Worm (Caenorhabditis elegans) whole organism, L4 larva: Measurements from ENCODE around the gene abt-4.

Source experiments
- F10B5.3 ChIP-seq: sonication (generic microtip); optimal IDR thresholded peaks from 2 replicates; lab custom pipeline; 2016; ENCODE audit warnings: mild to moderate bottlenecking, missing genetic modification characterization, missing compliant biosample characterization
- F26F4.8 ChIP-seq: fragments of 200-800 bp; sonication (Bioruptor generic); conservative IDR thresholded peaks from 2 replicates; pipeline ENCODE4 v1.3.6; 2022; ENCODE audit warnings: missing genetic modification characterization, missing compliant biosample characterization
- F37D6.2 ChIP-seq: sonication (generic microtip); optimal IDR thresholded peaks from 2 replicates; lab custom pipeline; 2016; ENCODE audit warnings: mild to moderate bottlenecking, missing genetic modification characterization, missing compliant biosample characterization
- T26A8.4 ChIP-seq: fragments of 200-800 bp; sonication (Bioruptor generic); IDR thresholded peaks from 2 replicates; pipeline ENCODE4 v1.3.6; 2022; ENCODE audit warnings: missing genetic modification characterization, missing compliant biosample characterization
- Y48G9A.11 ChIP-seq: fragments of 200-800 bp; sonication (Bioruptor generic); IDR thresholded peaks from 2 replicates; pipeline ENCODE4 v1.3.6; 2022; ENCODE audit warnings: missing genetic modification reagents, missing genetic modification characterization, missing compliant biosample characterization
- ZK546.5 ChIP-seq, 2 experiments: sonication (generic microtip); optimal IDR thresholded peaks; 2 replicates each; lab custom pipeline; 2017; ENCODE audit warnings: missing biosample characterization in 2 of 2, missing genetic modification characterization in 2 of 2
- aha-1 ChIP-seq: fragments of 150-350 bp; peaks from one replicate; lab custom pipeline; 2014; ENCODE audit warnings: missing biosample characterization, missing genetic modification characterization
- ama-1 ChIP-seq: fragments of 150-350 bp; optimal IDR thresholded peaks from 2 replicates; lab custom pipeline; 2014; ENCODE audit warnings: inconsistent platforms, mixed read lengths
- ceh-28 ChIP-seq: fragments of 150-350 bp; optimal IDR thresholded peaks from 2 replicates; lab custom pipeline; 2014; ENCODE audit warnings: missing biosample characterization, missing genetic modification reagents, missing genetic modification characterization
- ceh-32 ChIP-seq: sonication (generic microtip); optimal IDR thresholded peaks from 2 replicates; lab custom pipeline; 2016; ENCODE audit warnings: mild to moderate bottlenecking, missing genetic modification characterization, missing compliant biosample characterization; ENCODE audit not compliant: poor library complexity
- ceh-62 ChIP-seq: sonication (generic microtip); optimal IDR thresholded peaks from 2 replicates; lab custom pipeline; 2017; ENCODE audit warnings: missing biosample characterization, missing genetic modification characterization
- cey-2 ChIP-seq: sonication (generic microtip); optimal IDR thresholded peaks from 3 replicates; lab custom pipeline; 2017; ENCODE audit warnings: missing genetic modification characterization, mild to moderate bottlenecking, missing compliant biosample characterization, antibody characterized with exemption, borderline replicate concordance; ENCODE audit not compliant: insufficient read depth
- daf-16 ChIP-seq, 3 experiments: sonication (generic microtip); optimal IDR thresholded peaks; 2 replicates each; lab custom pipeline; 2016 to 2017; ENCODE audit warnings: missing genetic modification characterization in 3 of 3, missing genetic modification reagents in 3 of 3, mild to moderate bottlenecking in 2 of 3, missing compliant biosample characterization in 2 of 3, missing biosample characterization in 1 of 3, moderate library complexity in 1 of 3
- daf-19 ChIP-seq: fragments of 200-800 bp; sonication (Bioruptor generic); conservative IDR thresholded peaks from 2 replicates; pipeline ENCODE4 v1.3.6; 2022; ENCODE audit warnings: missing genetic modification characterization, missing compliant biosample characterization
- daf-8 ChIP-seq: fragments of 200-800 bp; sonication (Bioruptor generic); IDR thresholded peaks from 2 replicates; pipeline ENCODE4 v1.3.6; 2022; ENCODE audit warnings: missing genetic modification characterization, missing compliant biosample characterization
- dmd-6 ChIP-seq: fragments of 200-800 bp; sonication (Bioruptor generic); IDR thresholded peaks from 2 replicates; pipeline ENCODE4 v1.3.6; 2022; ENCODE audit warnings: missing genetic modification reagents, missing genetic modification characterization, missing compliant biosample characterization
- egl-27 ChIP-seq: sonication (generic microtip); optimal IDR thresholded peaks from 3 replicates; lab custom pipeline; 2017; ENCODE audit warnings: missing biosample characterization, missing genetic modification reagents, missing genetic modification characterization
- hif-1 ChIP-seq, 2 experiments: sonication (generic microtip); optimal IDR thresholded peaks; 2 replicates each; lab custom pipeline; 2016 to 2017; ENCODE audit warnings: missing compliant biosample characterization in 2 of 2, missing genetic modification characterization in 2 of 2, missing genetic modification reagents in 2 of 2, missing genotype in 2 of 2, mild to moderate bottlenecking in 1 of 2
- hlh-11 ChIP-seq: fragments of 200-800 bp; sonication (Bioruptor generic); optimal IDR thresholded peaks from 2 replicates; lab custom pipeline; 2018; ENCODE audit warnings: mild to moderate bottlenecking, missing genetic modification characterization, missing compliant biosample characterization
- hlh-30 ChIP-seq: sonication (generic microtip); optimal IDR thresholded peaks from 2 replicates; lab custom pipeline; 2017; ENCODE audit warnings: antibody characterized with exemption, mild to moderate bottlenecking, missing genetic modification characterization, missing compliant biosample characterization; ENCODE audit not compliant: insufficient read depth
- lin-1 ChIP-seq: fragments of 200-800 bp; sonication (Bioruptor generic); IDR thresholded peaks from 2 replicates; pipeline ENCODE4 v1.3.6; 2022; ENCODE audit warnings: missing genetic modification reagents, missing genetic modification characterization, missing compliant biosample characterization
- lin-15B ChIP-seq: fragments of 150-350 bp; sonication (generic microtip); optimal IDR thresholded peaks from 3 replicates; lab custom pipeline; 2014; ENCODE audit warnings: missing biosample characterization, missing genetic modification characterization
- lir-3 ChIP-seq: sonication (generic microtip); optimal IDR thresholded peaks from 2 replicates; lab custom pipeline; 2016; ENCODE audit warnings: mild to moderate bottlenecking, missing genetic modification characterization, missing compliant biosample characterization
- madf-9 ChIP-seq: fragments of 200-800 bp; sonication (Bioruptor generic); conservative IDR thresholded peaks from 2 replicates; pipeline ENCODE4 v1.3.6; 2022; ENCODE audit warnings: missing genetic modification reagents, missing genetic modification characterization, missing compliant biosample characterization
- mdt-29 ChIP-seq: fragments of 200-800 bp; sonication (Bioruptor generic); IDR thresholded peaks from 2 replicates; pipeline ENCODE4 v1.3.6; 2022; ENCODE audit warnings: missing genetic modification reagents, missing genetic modification characterization, missing compliant biosample characterization
- mxl-2 ChIP-seq: fragments of 200-800 bp; sonication (Bioruptor generic); conservative IDR thresholded peaks from 2 replicates; pipeline ENCODE4 v1.3.6; 2022; ENCODE audit warnings: missing genetic modification reagents, missing genetic modification characterization, missing compliant biosample characterization
- mxl-3 ChIP-seq: fragments of 200-800 bp; sonication (Bioruptor generic); optimal IDR thresholded peaks from 2 replicates; lab custom pipeline; 2018; ENCODE audit warnings: mild to moderate bottlenecking, missing genetic modification characterization, missing compliant biosample characterization
- nhr-111 ChIP-seq: fragments of 200-800 bp; sonication (Bioruptor generic); optimal IDR thresholded peaks from 2 replicates; lab custom pipeline; 2018; ENCODE audit warnings: mild to moderate bottlenecking, missing genetic modification characterization, missing compliant biosample characterization
- nhr-237 ChIP-seq: sonication (generic microtip); optimal IDR thresholded peaks from 2 replicates; lab custom pipeline; 2017; ENCODE audit warnings: missing biosample characterization, missing genetic modification characterization
- nhr-28 ChIP-seq: fragments of 150-350 bp; optimal IDR thresholded peaks from 2 replicates; lab custom pipeline; 2014; ENCODE audit warnings: missing biosample characterization, missing genetic modification characterization
- nhr-6 ChIP-seq: fragments of 150-350 bp; optimal IDR thresholded peaks from 2 replicates; lab custom pipeline; 2014; ENCODE audit warnings: missing biosample characterization, missing genetic modification characterization
- nhr-77 ChIP-seq: fragments of 150-350 bp; optimal IDR thresholded peaks from 2 replicates; lab custom pipeline; 2014; ENCODE audit warnings: missing biosample characterization, missing genetic modification characterization
- pha-4 ChIP-seq, 2 experiments: fragments of 150-350 bp in 1 of 2; fragments of 200-800 bp in 1 of 2; sonication (Bioruptor generic) in 1 of 2; IDR thresholded peaks in 1 of 2; optimal IDR thresholded peaks in 1 of 2; 2 replicates each; pipeline versions ENCODE4 v1.3.6 to Lab custom; 2014 to 2022; ENCODE audit warnings: missing genetic modification characterization in 2 of 2, missing genetic modification reagents in 2 of 2, missing biosample characterization in 1 of 2, missing compliant biosample characterization in 1 of 2
- pqm-1 ChIP-seq: sonication (generic microtip); optimal IDR thresholded peaks from 2 replicates; lab custom pipeline; 2017; ENCODE audit warnings: missing biosample characterization, missing genetic modification characterization
- saeg-2 ChIP-seq: fragments of 200-800 bp; sonication (Bioruptor generic); IDR thresholded peaks from 2 replicates; pipeline ENCODE4 v1.3.6; 2022; ENCODE audit warnings: missing genetic modification reagents, missing genetic modification characterization, missing compliant biosample characterization
- set-16 ChIP-seq: fragments of 200-800 bp; sonication (Bioruptor generic); IDR thresholded peaks from 2 replicates; pipeline ENCODE4 v1.3.6; 2022; ENCODE audit warnings: missing genetic modification reagents, missing genetic modification characterization, missing compliant biosample characterization
- snpc-1.2 ChIP-seq: fragments of 200-800 bp; sonication (Bioruptor generic); IDR thresholded peaks from 2 replicates; pipeline ENCODE4 v1.3.6; 2022; ENCODE audit warnings: missing genetic modification reagents, missing genetic modification characterization, missing compliant biosample characterization
- spr-3 ChIP-seq: fragments of 200-800 bp; sonication (Bioruptor generic); optimal IDR thresholded peaks from 2 replicates; lab custom pipeline; 2018; ENCODE audit warnings: mild to moderate bottlenecking, missing genetic modification characterization, missing compliant biosample characterization
- tag-97 ChIP-seq: fragments of 200-800 bp; sonication (Bioruptor generic); IDR thresholded peaks from 2 replicates; pipeline ENCODE4 v1.3.6; 2022; ENCODE audit warnings: missing genetic modification characterization, missing compliant biosample characterization
- zip-11 ChIP-seq: fragments of 200-800 bp; sonication (Bioruptor generic); IDR thresholded peaks from 2 replicates; pipeline ENCODE4 v1.3.6; 2022; ENCODE audit warnings: missing genetic modification characterization, missing compliant biosample characterization
- zip-2 ChIP-seq: fragments of 150-350 bp; optimal IDR thresholded peaks from 2 replicates; lab custom pipeline; 2014; ENCODE audit warnings: missing biosample characterization, missing genetic modification characterization
- ztf-11 ChIP-seq: fragments of 150-350 bp; optimal IDR thresholded peaks from 2 replicates; lab custom pipeline; 2014; ENCODE audit warnings: missing biosample characterization, missing genetic modification characterization

The abt-4 gene

ce11 chrV:356959-357702, 26.6 kb upstream of the abt-4 start:
- TF ChIP-seq ceh-62 (tag; lab: Kevin White, UChicago) (no peak), set-16 (GFP tag; lab: Robert Waterston, UW) (peak; percentile 87)
- TF ChIP-seq, all 104 proteins: peak for 1

ce11 chrV:351787-352186, 21.3 kb upstream of the abt-4 start:
- TF ChIP-seq aha-1 (tag; lab: Kevin White, UChicago) (peak; percentile 99), ZK546.5 (tag; optimal IDR thresholded peaks at IDR 0.05; lab: Kevin White, UChicago) (no peak)

ce11 chrV:350822-351221, 20.3 kb upstream of the abt-4 start:
- TF ChIP-seq egl-27 (tag; lab: Kevin White, UChicago) (no peak), zip-2 (no peak), saeg-2 (GFP tag; lab: Robert Waterston, UW) (no peak), daf-16 (GFP tag; optimal IDR thresholded peaks at IDR 0.05; lab: Kevin White, UChicago) (no peak), daf-16 (tag; optimal IDR thresholded peaks at IDR 0.05; lab: Kevin White, UChicago) (no peak)

ce11 chrV:349054-349453, 18.5 kb upstream of the abt-4 start, which contains the start of gene atg-9:
atg-9 (plus strand) TSS chrV:349385.
- TF ChIP-seq ceh-62 (tag; lab: Kevin White, UChicago) (no peak), lin-15B (no peak), mxl-3 (GFP tag; lab: Kevin White, UChicago) (peak; percentile 83), mxl-2 (GFP tag; lab: Robert Waterston, UW) (peak; percentile 58; the same call in 1 of the 2 replicates), pqm-1 (no peak), tag-97 (GFP tag; lab: Robert Waterston, UW) (no peak), nhr-28 (tag; lab: Kevin White, UChicago) (peak; percentile 71), mdt-29 (GFP tag; lab: Robert Waterston, UW) (no peak), hif-1 (tag; optimal IDR thresholded peaks at IDR 0.05; lab: Kevin White, UChicago) (peak in 1 of 2 experiments; percentile 59), snpc-1.2 (no peak), nhr-111 (GFP tag; lab: Kevin White, UChicago) (no peak), hlh-11 (tag; lab: Kevin White, UChicago) (peak; percentile 93), spr-3 (GFP tag; lab: Kevin White, UChicago) (no peak), zip-11 (GFP tag; lab: Robert Waterston, UW) (no peak), aha-1 (tag; lab: Kevin White, UChicago) (peak; percentile 99), ama-1 (lab: Kevin White, UChicago) (peak; percentile 51), cey-2 (no peak), lin-1 (peak; percentile 85), nhr-6 (tag; lab: Kevin White, UChicago) (peak; percentile 59), madf-9 (GFP tag; lab: Robert Waterston, UW) (peak; percentile 45; the same call in 1 of the 2 replicates), hlh-30 (tag; lab: Kevin White, UChicago) (peak; percentile 99), Y48G9A.11 (GFP tag; lab: Robert Waterston, UW) (no peak), lir-3 (no peak), nhr-77 (peak; percentile 84), nhr-237 (tag; lab: Kevin White, UChicago) (no peak), T26A8.4 (GFP tag; lab: Robert Waterston, UW) (peak; percentile 46; the same call in 1 of the 2 replicates), F10B5.3 (tag; lab: Kevin White, UChicago) (no peak), set-16 (GFP tag; lab: Robert Waterston, UW) (peak; percentile 27; the same call in 1 of the 2 replicates), daf-8 (GFP tag; lab: Robert Waterston, UW) (no peak), daf-16 (GFP tag; optimal IDR thresholded peaks at IDR 0.05; lab: Kevin White, UChicago) (no peak), daf-16 (tag; optimal IDR thresholded peaks at IDR 0.05; lab: Kevin White, UChicago) (peak; percentile 71), ztf-11 (tag; lab: Kevin White, UChicago) (no peak), ceh-28 (tag; lab: Kevin White, UChicago) (no peak), F26F4.8 (GFP tag; lab: Robert Waterston, UW) (no peak), dmd-6 (GFP tag; lab: Robert Waterston, UW) (peak; percentile 61), F37D6.2 (tag; lab: Kevin White, UChicago) (no peak), pha-4 (GFP tag; IDR thresholded peaks at IDR 0.05; lab: Robert Waterston, UW) (peak; percentile 63; the same call in 1 of the 2 replicates), pha-4 (tag; optimal IDR thresholded peaks at IDR 0.05; lab: Kevin White, UChicago) (no peak), daf-19 (GFP tag; lab: Robert Waterston, UW) (no peak), ceh-32 (tag; lab: Kevin White, UChicago) (no peak)
